Worm (Caenorhabditis elegans) whole organism, L1 larva: ENCODE data around the gene H28G03.3.

ENCODE experiments used
- C16A3.4 ChIP-seq: fragments of 150-350 bp; optimal IDR thresholded peaks from 2 replicates; lab custom pipeline; 2014; ENCODE audit warnings: missing biosample characterization, missing genetic modification characterization
- C34B4.2 ChIP-seq: sonication (generic microtip); optimal IDR thresholded peaks from 2 replicates; lab custom pipeline; 2017; ENCODE audit warnings: mild to moderate bottlenecking, missing genetic modification characterization, missing compliant biosample characterization
- blmp-1 ChIP-seq: fragments of 150-350 bp; optimal IDR thresholded peaks from 2 replicates; lab custom pipeline; 2014; ENCODE audit warnings: missing biosample characterization, missing genetic modification characterization
- ceh-88 ChIP-seq: fragments of 200-800 bp; sonication (Bioruptor generic); IDR thresholded peaks from 2 replicates; pipeline ENCODE4 v1.3.6; 2022; ENCODE audit warnings: missing genetic modification characterization, missing compliant biosample characterization
- ceh-90 ChIP-seq: sonication (generic microtip); optimal IDR thresholded peaks from 2 replicates; lab custom pipeline; 2016; ENCODE audit warnings: missing genetic modification characterization, missing compliant biosample characterization
- ces-1 ChIP-seq: fragments of 150-350 bp; optimal IDR thresholded peaks from 2 replicates; lab custom pipeline; 2014; ENCODE audit warnings: missing biosample characterization, missing genetic modification reagents, missing genetic modification characterization
- efl-1 ChIP-seq, 4 experiments: fragments of 150-350 bp; optimal IDR thresholded peaks in 3 of 4; peaks in 1 of 4; 1 replicate in 1 of 4; 2 replicates in 3 of 4; lab custom pipeline; 2014; ENCODE audit warnings: missing biosample characterization in 2 of 4, missing genetic modification characterization in 2 of 4, missing genetic modification reagents in 2 of 4
- efl-3 ChIP-seq: fragments of 200-800 bp; sonication (Bioruptor generic); optimal IDR thresholded peaks from 2 replicates; lab custom pipeline; 2018; ENCODE audit warnings: mild to moderate bottlenecking, missing genetic modification characterization, missing compliant biosample characterization
- elt-2 ChIP-seq: sonication (generic microtip); optimal IDR thresholded peaks from 2 replicates; lab custom pipeline; 2016; ENCODE audit warnings: missing genetic modification characterization, mild to moderate bottlenecking, inconsistent platforms, missing compliant biosample characterization, missing genetic modification reagents
- fkh-4 ChIP-seq: sonication (generic microtip); optimal IDR thresholded peaks from 2 replicates; lab custom pipeline; 2016; ENCODE audit warnings: missing compliant biosample characterization, missing genetic modification characterization, borderline replicate concordance
- fkh-8 ChIP-seq: sonication (generic microtip); optimal IDR thresholded peaks from 2 replicates; lab custom pipeline; 2016; ENCODE audit warnings: mild to moderate bottlenecking, missing genetic modification characterization, missing compliant biosample characterization
- hlh-17 ChIP-seq: fragments of 200-800 bp; sonication (Bioruptor generic); optimal IDR thresholded peaks from 2 replicates; lab custom pipeline; 2018; ENCODE audit warnings: missing genetic modification characterization, mild to moderate bottlenecking, missing compliant biosample characterization, moderate library complexity, borderline replicate concordance
- hlh-4 ChIP-seq: sonication (generic microtip); optimal IDR thresholded peaks from 2 replicates; lab custom pipeline; 2016; ENCODE audit warnings: mild to moderate bottlenecking, missing genetic modification characterization, missing compliant biosample characterization
- isw-1 ChIP-seq: fragments of 200-800 bp; sonication (Bioruptor generic); IDR thresholded peaks from 2 replicates; pipeline ENCODE4 v1.3.6; 2022; ENCODE audit warnings: missing genetic modification characterization, missing compliant biosample characterization
- lin-13 ChIP-seq: fragments of 150-350 bp; optimal IDR thresholded peaks from 2 replicates; lab custom pipeline; 2014; ENCODE audit warnings: missing biosample characterization, missing genetic modification reagents, missing genetic modification characterization
- lin-14 ChIP-seq: fragments of 200-800 bp; sonication (Bioruptor generic); optimal IDR thresholded peaks from 2 replicates; lab custom pipeline; 2018; ENCODE audit warnings: mild to moderate bottlenecking, missing genetic modification characterization, moderate library complexity, missing compliant biosample characterization
- lin-15B ChIP-seq: fragments of 150-350 bp; sonication (generic microtip); optimal IDR thresholded peaks from 3 replicates; lab custom pipeline; 2014; ENCODE audit warnings: missing biosample characterization, missing genetic modification characterization
- lin-35 ChIP-seq, 2 experiments: fragments of 150-350 bp; optimal IDR thresholded peaks; 2 replicates each; lab custom pipeline; 2014; ENCODE audit warnings: missing biosample characterization in 2 of 2, missing genetic modification characterization in 2 of 2, missing genetic modification reagents in 2 of 2
- lir-3 ChIP-seq: sonication (generic microtip); optimal IDR thresholded peaks from 2 replicates; lab custom pipeline; 2016; ENCODE audit warnings: mild to moderate bottlenecking, missing genetic modification characterization, moderate library complexity, missing compliant biosample characterization; ENCODE audit not compliant: poor library complexity
- mab-9 ChIP-seq: fragments of 200-800 bp; sonication (Bioruptor generic); IDR thresholded peaks from 2 replicates; pipeline ENCODE4 v1.3.6; 2022; ENCODE audit warnings: missing genetic modification reagents, missing genetic modification characterization, missing compliant biosample characterization
- mdl-1 ChIP-seq, 2 experiments: fragments of 150-350 bp; optimal IDR thresholded peaks; 2 replicates each; lab custom pipeline; 2014 to 2017; ENCODE audit warnings: missing biosample characterization in 2 of 2, missing genetic modification characterization in 2 of 2, inconsistent platforms in 1 of 2
- nhr-11 ChIP-seq: fragments of 150-350 bp; optimal IDR thresholded peaks from 2 replicates; lab custom pipeline; 2014; ENCODE audit warnings: missing biosample characterization, missing genetic modification characterization
- nhr-19 ChIP-seq: fragments of 200-800 bp; sonication (Bioruptor generic); conservative IDR thresholded peaks from 2 replicates; pipeline ENCODE4 v1.3.6; 2022; ENCODE audit warnings: missing genetic modification characterization, missing compliant biosample characterization
- nhr-20 ChIP-seq: sonication (generic microtip); optimal IDR thresholded peaks from 2 replicates; lab custom pipeline; 2016; ENCODE audit warnings: mild to moderate bottlenecking, missing genetic modification characterization, missing compliant biosample characterization
- nhr-237 ChIP-seq: fragments of 150-350 bp; optimal IDR thresholded peaks from 2 replicates; lab custom pipeline; 2014; ENCODE audit warnings: missing biosample characterization, missing genetic modification characterization
- nhr-71 ChIP-seq: sonication (generic microtip); optimal IDR thresholded peaks from 2 replicates; lab custom pipeline; 2016; ENCODE audit warnings: mild to moderate bottlenecking, missing genetic modification characterization, moderate library complexity, missing compliant biosample characterization
- nhr-76 ChIP-seq: sonication (generic microtip); optimal IDR thresholded peaks from 2 replicates; lab custom pipeline; 2017; ENCODE audit warnings: missing biosample characterization, missing genetic modification characterization
- nhr-90 ChIP-seq: sonication (generic microtip); optimal IDR thresholded peaks from 2 replicates; lab custom pipeline; 2016; ENCODE audit warnings: mild to moderate bottlenecking, missing genetic modification characterization, missing compliant biosample characterization; ENCODE audit not compliant: poor library complexity
- pax-3 ChIP-seq: fragments of 200-800 bp; sonication (Bioruptor generic); optimal IDR thresholded peaks from 2 replicates; lab custom pipeline; 2018; ENCODE audit warnings: mild to moderate bottlenecking, missing genetic modification characterization, moderate library complexity, missing compliant biosample characterization
- rnt-1 ChIP-seq: sonication (generic microtip); optimal IDR thresholded peaks from 2 replicates; lab custom pipeline; 2016; ENCODE audit warnings: mild to moderate bottlenecking, missing genetic modification characterization, moderate library complexity, missing compliant biosample characterization
- snu-23 ChIP-seq: sonication (generic microtip); optimal IDR thresholded peaks from 2 replicates; lab custom pipeline; 2016; ENCODE audit warnings: missing genetic modification characterization, missing compliant biosample characterization
- tbx-2 ChIP-seq: sonication (generic microtip); optimal IDR thresholded peaks from 2 replicates; lab custom pipeline; 2016; ENCODE audit warnings: missing genetic modification characterization, missing compliant biosample characterization
- unc-130 ChIP-seq: fragments of 150-350 bp; optimal IDR thresholded peaks from 2 replicates; lab custom pipeline; 2017; ENCODE audit warnings: missing biosample characterization, missing genetic modification characterization, inconsistent platforms
- unc-30 ChIP-seq: sonication (generic microtip); optimal IDR thresholded peaks from 2 replicates; lab custom pipeline; 2017; ENCODE audit warnings: missing biosample characterization, missing genetic modification characterization
- unc-62 ChIP-seq: fragments of 150-350 bp; optimal IDR thresholded peaks from 2 replicates; lab custom pipeline; 2014; ENCODE audit warnings: missing biosample characterization, missing genetic modification reagents, missing genetic modification characterization
- unc-86 ChIP-seq: sonication (generic microtip); optimal IDR thresholded peaks from 2 replicates; lab custom pipeline; 2016; ENCODE audit warnings: missing genetic modification characterization, missing compliant biosample characterization
- unc-98 ChIP-seq: fragments of 200-800 bp; sonication (Bioruptor generic); IDR thresholded peaks from 2 replicates; pipeline ENCODE4 v1.3.6; 2022; ENCODE audit warnings: missing genetic modification characterization, missing compliant biosample characterization
- xbp-1 ChIP-seq: sonication (generic microtip); optimal IDR thresholded peaks from 2 replicates; lab custom pipeline; 2016; ENCODE audit warnings: missing genetic modification characterization, missing compliant biosample characterization
- zip-4 ChIP-seq: fragments of 200-800 bp; sonication (Bioruptor generic); optimal IDR thresholded peaks from 2 replicates; lab custom pipeline; 2018; ENCODE audit warnings: mild to moderate bottlenecking, missing genetic modification characterization, moderate library complexity, missing compliant biosample characterization
- ztf-4 ChIP-seq: fragments of 150-350 bp; optimal IDR thresholded peaks from 2 replicates; lab custom pipeline; 2014; ENCODE audit warnings: missing biosample characterization, missing genetic modification characterization

Gene H28G03.3

DNA sequence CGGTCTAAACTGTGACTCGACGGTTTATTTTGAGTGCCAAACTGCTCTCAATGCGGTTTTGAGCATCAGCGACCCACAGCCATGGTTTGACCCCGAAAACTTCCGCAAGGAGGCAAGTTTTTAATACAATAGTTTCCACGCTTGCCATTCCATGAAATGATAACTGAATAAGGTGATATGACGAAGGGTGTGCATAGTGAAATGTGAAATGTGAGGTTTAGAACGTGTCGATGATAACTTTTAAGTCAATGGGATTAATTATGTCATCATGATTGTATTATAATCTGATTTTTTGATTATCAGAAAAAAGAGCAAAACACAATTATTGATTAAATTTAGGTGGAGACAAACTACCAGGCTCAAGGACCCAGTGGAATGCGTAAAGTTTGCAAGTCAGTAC lies 29.2 kb upstream of the H28G03.3 start:
- no peak for TF ChIP-seq unc-86
- peak; percentile 64 for TF ChIP-seq elt-2 (tag; lab: Kevin White, UChicago)
- no peak for TF ChIP-seq nhr-19 (GFP tag; lab: Robert Waterston, UW)
- TF ChIP-seq C16A3.4 = no peak

DNA sequence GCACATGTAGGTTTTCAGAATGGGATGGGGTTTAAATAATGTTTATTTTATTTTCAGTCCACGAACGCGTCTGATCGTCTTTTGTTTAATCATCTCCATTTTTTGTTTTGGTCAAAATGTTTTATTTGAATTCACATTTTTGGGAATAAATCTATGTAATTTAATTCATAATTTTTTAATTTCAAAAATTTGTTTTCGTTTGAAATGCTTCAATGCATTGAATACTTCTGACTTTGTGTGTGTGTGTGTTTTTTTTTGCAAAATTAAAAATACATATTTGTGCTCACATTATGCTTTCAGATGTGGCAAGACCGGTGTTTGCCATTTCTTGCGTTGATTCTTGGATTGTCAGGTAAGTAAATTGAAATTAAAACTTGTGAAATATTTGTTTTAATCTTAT lies 28.7 kb upstream of the H28G03.3 start, which contains the start of gene nspg-13:
Gene nspg-13, plus strand, starts transcription at position 301 of the 400 bp plus-strand sequence.
- no peak for TF ChIP-seq lin-15B (tag; lab: Kevin White, UChicago)
- TF ChIP-seq unc-62 (GFP tag; lab: Kevin White, UChicago) = no peak
- TF ChIP-seq pax-3 (tag; lab: Kevin White, UChicago) = no peak
- TF ChIP-seq nhr-11 (tag; lab: Kevin White, UChicago) = no peak
- no peak for TF ChIP-seq efl-3 (GFP tag; lab: Kevin White, UChicago)

DNA sequence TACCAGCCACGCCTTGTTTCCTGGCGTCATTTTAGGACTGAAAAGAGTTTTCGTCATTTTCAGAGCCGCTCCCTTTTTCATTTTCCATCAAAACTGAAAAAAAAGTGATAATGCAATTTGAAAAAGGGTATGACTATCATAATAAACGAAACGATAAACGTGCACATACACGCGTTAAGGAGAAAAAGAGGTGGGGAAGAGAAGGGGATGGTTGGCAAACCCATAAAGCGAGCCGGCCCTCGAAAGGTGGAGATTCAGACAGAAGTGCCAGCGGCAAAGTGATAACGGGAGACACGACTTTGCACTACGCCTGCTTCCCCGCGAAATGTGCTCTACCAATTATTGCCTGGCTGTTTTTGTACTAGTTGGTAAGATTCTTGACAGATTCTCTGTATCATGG lies 26.6 kb upstream of the H28G03.3 start, which contains the start of gene nspg-14:
Gene nspg-14, plus strand, starts transcription at position 250 of the 400 bp plus-strand sequence.
- no peak for TF ChIP-seq unc-62 (GFP tag; lab: Kevin White, UChicago)
- TF ChIP-seq mdl-1 (tag; optimal IDR thresholded peaks at IDR 0.05; lab: Kevin White, UChicago) = no peak
- TF ChIP-seq C16A3.4 = no peak
- no peak for TF ChIP-seq nhr-237 (tag; lab: Kevin White, UChicago)
- no peak for TF ChIP-seq rnt-1 (tag; lab: Kevin White, UChicago)
- no peak for TF ChIP-seq tbx-2 (tag; lab: Kevin White, UChicago)
- TF ChIP-seq unc-30 (tag; lab: Kevin White, UChicago) = no peak
- no peak for TF ChIP-seq ceh-88 (GFP tag; lab: Robert Waterston, UW)
- TF ChIP-seq fkh-4 (tag; lab: Kevin White, UChicago) = no peak
- no peak for TF ChIP-seq xbp-1 (tag; lab: Kevin White, UChicago)
- TF ChIP-seq ceh-90 (tag; lab: Kevin White, UChicago) = no peak
- no peak for TF ChIP-seq unc-130 (tag; lab: Kevin White, UChicago)
- TF ChIP-seq elt-2 (tag; lab: Kevin White, UChicago) = peak; percentile 61
- peak; percentile 10 for TF ChIP-seq lin-14 (GFP tag; lab: Kevin White, UChicago)
- TF ChIP-seq nhr-19 (GFP tag; lab: Robert Waterston, UW) = no peak

DNA sequence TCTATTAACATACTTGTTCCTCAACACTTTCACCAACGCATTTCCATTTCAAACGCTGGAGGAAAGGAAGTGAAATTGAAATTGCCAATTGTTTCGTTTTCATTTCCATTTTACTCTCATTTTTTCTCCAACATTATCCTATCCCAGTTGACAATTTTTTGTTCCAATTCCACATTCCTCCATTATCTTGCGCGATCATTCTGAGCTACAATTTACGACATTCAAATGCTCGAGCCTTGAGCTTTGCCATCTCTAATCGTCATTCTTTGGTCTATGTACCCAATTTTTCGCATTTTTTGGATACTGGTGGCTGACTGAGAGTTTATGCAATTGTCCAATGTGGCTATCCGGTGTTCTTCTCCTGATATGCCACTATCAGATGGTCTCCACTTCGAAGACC lies 23.4 kb upstream of the H28G03.3 start, which contains the start of gene Y34B4A.10:
Gene Y34B4A.10, plus strand, starts transcription at position 301 of the 400 bp plus-strand sequence.
- TF ChIP-seq blmp-1 (tag; lab: Kevin White, UChicago) (peak; percentile 29), fkh-8 (tag; lab: Kevin White, UChicago) (no peak)
- TF ChIP-seq, all 84 proteins: peak for 1

DNA sequence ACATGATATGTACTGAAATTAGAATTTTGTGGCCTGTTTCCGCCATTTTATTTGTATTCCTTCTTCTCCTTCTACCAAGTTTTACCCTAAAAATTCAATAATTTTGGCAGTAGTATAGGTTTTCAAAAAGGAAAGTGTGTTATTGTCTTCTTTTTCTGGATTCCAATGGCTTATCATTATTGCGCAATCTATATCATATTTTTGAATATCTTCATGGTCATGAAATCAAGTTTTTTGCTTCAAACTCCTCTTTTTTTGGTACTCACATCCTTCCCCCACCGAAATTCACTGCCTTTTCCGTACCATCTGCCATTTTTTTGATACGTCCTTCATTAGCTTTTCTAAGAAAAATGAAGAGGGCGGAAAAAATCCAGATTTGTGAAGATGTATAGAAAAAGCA lies 22.6 kb upstream of the H28G03.3 start:
- TF ChIP-seq nhr-76 (no peak), blmp-1 (tag; lab: Kevin White, UChicago) (no peak), lir-3 (tag; lab: Kevin White, UChicago) (no peak), hlh-4 (no peak), C16A3.4 (no peak), ztf-4 (no peak)

DNA sequence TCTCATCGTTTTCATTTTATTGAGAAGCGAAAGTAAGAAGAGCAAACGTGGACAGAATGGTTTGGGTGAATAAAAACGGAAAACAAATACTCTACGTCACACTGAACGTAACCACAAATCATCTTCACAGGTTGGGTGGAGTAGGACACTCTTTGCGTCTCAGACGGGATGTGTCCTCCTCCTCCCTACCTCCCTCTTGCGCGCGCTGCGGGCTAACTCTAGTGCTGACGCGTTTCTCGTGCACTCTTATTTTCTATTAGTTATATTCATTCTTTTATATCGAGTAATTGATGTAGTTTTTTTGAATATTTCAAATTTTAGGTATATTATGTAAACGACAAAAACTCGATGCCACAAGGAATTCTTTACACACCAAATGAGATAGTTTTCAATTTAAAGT lies 17.9 kb upstream of the H28G03.3 start, which contains the start of gene Y34B4A.7:
Gene Y34B4A.7, plus strand, starts transcription at position 297 of the 400 bp plus-strand sequence.
- TF ChIP-seq nhr-20 (peak; percentile 82), efl-1 (optimal IDR thresholded peaks at IDR 0.05; lab: Kevin White, UChicago) (peak; percentile 40 to 51), efl-1 (GFP tag; optimal IDR thresholded peaks at IDR 0.05 in 1 of 2; lab: Kevin White, UChicago) (peak; percentile 45 to 95), lin-35 (GFP tag; optimal IDR thresholded peaks at IDR 0.05; lab: Kevin White, UChicago) (peak; percentile 66 to 71), snu-23 (GFP tag; lab: Kevin White, UChicago) (peak; percentile 80), xbp-1 (tag; lab: Kevin White, UChicago) (peak; percentile 86), pax-3 (tag; lab: Kevin White, UChicago) (no peak), unc-98 (GFP tag; lab: Robert Waterston, UW) (no peak), isw-1 (GFP tag; lab: Robert Waterston, UW) (no peak), ces-1 (GFP tag; lab: Kevin White, UChicago) (no peak), unc-130 (tag; lab: Kevin White, UChicago) (peak; percentile 27), ztf-4 (peak; percentile 24), C34B4.2 (tag; lab: Kevin White, UChicago) (no peak), lin-15B (tag; lab: Kevin White, UChicago) (no peak), lin-13 (GFP tag; lab: Kevin White, UChicago) (peak; percentile 51), nhr-90 (tag; lab: Kevin White, UChicago) (peak; percentile 80), mab-9 (no peak), nhr-71 (peak; percentile 82), zip-4 (no peak), lir-3 (tag; lab: Kevin White, UChicago) (no peak), C16A3.4 (peak; percentile 63), hlh-17 (no peak), unc-30 (tag; lab: Kevin White, UChicago) (no peak), blmp-1 (tag; lab: Kevin White, UChicago) (peak; percentile 90)
